Worm (Caenorhabditis elegans) whole organism, dauer: ENCODE data around the gene scrm-5.

Source experiments
- unc-62 ChIP-seq: sonication (generic microtip); optimal IDR thresholded peaks from 2 replicates; lab custom pipeline; 2017; ENCODE audit warnings: missing biosample characterization, missing genetic modification reagents, missing genetic modification characterization

The scrm-5 gene

ce11 chrIV:4212733-4213132 is 50.5 kb downstream of the scrm-5 start:
- no peak for TF ChIP-seq unc-62 (GFP tag; lab: Kevin White, UChicago)
